Fruit fly (Drosophila melanogaster) whole organism, embryonic: ENCODE results near the gene CG32278.

Experiments used
- Adf1 ChIP-seq: fragments of 200-800 bp; sonication (Bioruptor generic); IDR thresholded peaks from 2 replicates; pipeline ENCODE4 v1.3.6; 2022; ENCODE audit warnings: missing biosample characterization, missing genetic modification characterization
- Antp ChIP-seq: fragments of 200-800 bp; sonication (Bioruptor generic); optimal IDR thresholded peaks from 3 replicates; lab custom pipeline; 2016; ENCODE audit warnings: missing biosample characterization, missing genetic modification characterization
- CG10366 ChIP-seq: fragments of 200-800 bp; sonication (Bioruptor generic); IDR thresholded peaks from 2 replicates; pipeline ENCODE4 v1.3.6; 2022; ENCODE audit warnings: missing biosample characterization, missing genetic modification characterization
- CG11695 ChIP-seq: fragments of 200-800 bp; sonication (Bioruptor generic); IDR thresholded peaks from 3 replicates; pipeline ENCODE4 v1.3.6; 2022; ENCODE audit warnings: missing biosample characterization, missing genetic modification characterization
- CG11696 ChIP-seq: fragments of 200-800 bp; sonication (Bioruptor generic); IDR thresholded peaks from 2 replicates; pipeline ENCODE4 v1.3.6; 2022; ENCODE audit warnings: missing biosample characterization, missing genetic modification characterization
- CG12071 ChIP-seq: fragments of 200-800 bp; sonication (Bioruptor generic); optimal IDR thresholded peaks from 3 replicates; lab custom pipeline; 2018; ENCODE audit warnings: missing biosample characterization, mild to moderate bottlenecking, missing genetic modification characterization
- CG13296 ChIP-seq: fragments of 200-800 bp; sonication (Bioruptor generic); optimal IDR thresholded peaks from 3 replicates; lab custom pipeline; 2018; ENCODE audit warnings: missing biosample characterization, mild to moderate bottlenecking, missing genetic modification characterization
- CG1602 ChIP-seq: fragments of 200-800 bp; sonication (Bioruptor generic); optimal IDR thresholded peaks from 3 replicates; lab custom pipeline; 2016; ENCODE audit warnings: missing biosample characterization, missing genetic modification characterization
- CG17359 ChIP-seq: fragments of 200-800 bp; sonication (Bioruptor generic); optimal IDR thresholded peaks from 3 replicates; lab custom pipeline; 2018; ENCODE audit warnings: missing biosample characterization, mild to moderate bottlenecking, missing genetic modification characterization, moderate library complexity
- CG17568 ChIP-seq: fragments of 200-800 bp; sonication (Bioruptor generic); optimal IDR thresholded peaks from 2 replicates; lab custom pipeline; 2018; ENCODE audit warnings: missing biosample characterization, mild to moderate bottlenecking, missing genetic modification characterization, moderate library complexity
- CG18262 ChIP-seq: fragments of 200-800 bp; optimal IDR thresholded peaks from 3 replicates; lab custom pipeline; 2019; ENCODE audit warnings: missing biosample characterization, mild to moderate bottlenecking, missing genetic modification characterization, moderate library complexity
- CG1832 ChIP-seq: fragments of 200-800 bp; sonication (Bioruptor generic); optimal IDR thresholded peaks from 2 replicates; lab custom pipeline; 2017; ENCODE audit warnings: missing biosample characterization, mild to moderate bottlenecking, missing genetic modification characterization, inconsistent platforms
- CG18476 ChIP-seq: fragments of 200-800 bp; sonication (Bioruptor generic); optimal IDR thresholded peaks from 2 replicates; lab custom pipeline; 2016; ENCODE audit warnings: missing biosample characterization, mild to moderate bottlenecking, missing genetic modification characterization
- CG18599 ChIP-seq: fragments of 200-800 bp; sonication (Bioruptor generic); optimal IDR thresholded peaks from 3 replicates; lab custom pipeline; 2017; ENCODE audit warnings: missing biosample characterization, missing genetic modification characterization, mild to moderate bottlenecking, moderate library complexity, missing genetic modification reagents
- CG31388 ChIP-seq: fragments of 200-800 bp; sonication (Bioruptor generic); optimal IDR thresholded peaks from 2 replicates; lab custom pipeline; 2016; ENCODE audit warnings: missing biosample characterization, missing genetic modification characterization
- CG3163 ChIP-seq: fragments of 200-800 bp; sonication (Bioruptor generic); optimal IDR thresholded peaks from 3 replicates; lab custom pipeline; 2016; ENCODE audit warnings: missing biosample characterization, missing genetic modification characterization
- CG32532 ChIP-seq: fragments of 200-800 bp; sonication (Bioruptor generic); IDR thresholded peaks from 2 replicates; pipeline ENCODE4 v1.3.6; 2022; ENCODE audit warnings: missing biosample characterization, missing genetic modification characterization
- CG6175 ChIP-seq: fragments of 200-800 bp; sonication (Bioruptor generic); IDR thresholded peaks from 3 replicates; pipeline ENCODE4 v1.3.6; 2022; ENCODE audit warnings: missing biosample characterization, missing genetic modification characterization
- CG6765 ChIP-seq: fragments of 200-800 bp; sonication (Bioruptor generic); optimal IDR thresholded peaks from 3 replicates; lab custom pipeline; 2017; ENCODE audit warnings: missing biosample characterization, mild to moderate bottlenecking, missing genetic modification characterization
- CG7963 ChIP-seq: fragments of 200-800 bp; sonication (Bioruptor generic); IDR thresholded peaks from 3 replicates; pipeline ENCODE4 v1.3.6; 2022; ENCODE audit warnings: missing biosample characterization, missing genetic modification characterization; ENCODE audit not compliant: partially characterized antibody
- CG8944 ChIP-seq: fragments of 200-800 bp; sonication (Bioruptor generic); optimal IDR thresholded peaks from 3 replicates; lab custom pipeline; 2016; ENCODE audit warnings: missing biosample characterization, missing genetic modification characterization
- CG9215 ChIP-seq: fragments of 200-800 bp; sonication (Bioruptor generic); IDR thresholded peaks from 2 replicates; pipeline ENCODE4 v1.3.6; 2022; ENCODE audit warnings: missing biosample characterization, missing genetic modification characterization
- Dip2 ChIP-seq: fragments of 200-800 bp; sonication (Bioruptor generic); IDR thresholded peaks from 2 replicates; pipeline ENCODE4 v1.3.6; 2022; ENCODE audit warnings: missing biosample characterization, missing genetic modification characterization
- Doc2 ChIP-seq: fragments of 200-800 bp; sonication (Bioruptor generic); IDR thresholded peaks from 2 replicates; pipeline ENCODE4 v1.3.6; 2022; ENCODE audit warnings: missing biosample characterization, missing genetic modification characterization
- Ets65A ChIP-seq: fragments of 200-800 bp; sonication (Bioruptor generic); peaks from one replicate; lab custom pipeline; 2016; ENCODE audit warnings: missing biosample characterization, missing genetic modification characterization
- GATAe ChIP-seq: fragments of 200-800 bp; sonication (Bioruptor generic); conservative IDR thresholded peaks from 2 replicates; pipeline ENCODE4 v1.3.6; 2022; ENCODE audit warnings: missing biosample characterization, missing genetic modification characterization
- HHEX ChIP-seq: fragments of 200-800 bp; sonication (Bioruptor generic); optimal IDR thresholded peaks from 3 replicates; lab custom pipeline; 2017; ENCODE audit warnings: missing biosample characterization, mild to moderate bottlenecking, missing genetic modification characterization, missing genetic modification reagents
- Hr78 ChIP-seq, 2 experiments: fragments of 200-800 bp in 1 of 2; fragments of >200 bp in 1 of 2; sonication (Bioruptor generic) in 1 of 2; optimal IDR thresholded peaks; 2 replicates each; lab custom pipeline; 2017 to 2019; ENCODE audit warnings: missing biosample characterization in 2 of 2, missing genetic modification characterization in 2 of 2, mild to moderate bottlenecking in 1 of 2, moderate library complexity in 1 of 2
- Rx ChIP-seq: fragments of 200-800 bp; sonication (Bioruptor generic); IDR thresholded peaks from 2 replicates; pipeline ENCODE4 v1.3.6; 2022; ENCODE audit warnings: missing biosample characterization, missing genetic modification characterization
- Sox100B ChIP-seq: fragments of 200-800 bp; sonication (Bioruptor generic); optimal IDR thresholded peaks from 3 replicates; lab custom pipeline; 2018; ENCODE audit warnings: missing biosample characterization, mild to moderate bottlenecking, missing genetic modification characterization
- Spps ChIP-seq: fragments of 200-800 bp; sonication (Bioruptor generic); optimal IDR thresholded peaks from 2 replicates; lab custom pipeline; 2018; ENCODE audit warnings: missing biosample characterization, mild to moderate bottlenecking, missing genetic modification characterization
- Stat92E ChIP-seq, 3 experiments: fragments of >200 bp in 2 of 3; fragments of 200-800 bp in 1 of 3; sonication (Bioruptor generic) in 1 of 3; optimal IDR thresholded peaks; 2 replicates each; lab custom pipeline; 2017 to 2019; ENCODE audit warnings: missing biosample characterization in 3 of 3, missing genetic modification characterization in 3 of 3, mild to moderate bottlenecking in 1 of 3, moderate library complexity in 1 of 3
- Tbp ChIP-seq: fragments of >200 bp; optimal IDR thresholded peaks from 2 replicates; lab custom pipeline; 2018; ENCODE audit warnings: missing biosample characterization, missing genetic modification characterization
- Xrp1 ChIP-seq: fragments of 200-800 bp; sonication (Bioruptor generic); IDR thresholded peaks from 2 replicates; pipeline ENCODE4 v1.3.6; 2022; ENCODE audit warnings: missing biosample characterization, missing genetic modification characterization
- abd-A ChIP-seq: fragments of 200-800 bp; sonication (Bioruptor generic); optimal IDR thresholded peaks from 3 replicates; lab custom pipeline; 2019; ENCODE audit warnings: missing biosample characterization, mild to moderate bottlenecking, missing genetic modification characterization, moderate library complexity
- az2 ChIP-seq: fragments of 200-800 bp; sonication (Bioruptor generic); optimal IDR thresholded peaks from 3 replicates; lab custom pipeline; 2016; ENCODE audit warnings: missing biosample characterization, missing genetic modification characterization
- cad ChIP-seq: fragments of >200 bp; optimal IDR thresholded peaks from 2 replicates; lab custom pipeline; 2017; ENCODE audit warnings: missing biosample characterization, missing genetic modification characterization
- croc ChIP-seq: fragments of 200-800 bp; sonication (Bioruptor generic); conservative IDR thresholded peaks from 3 replicates; pipeline ENCODE4 v1.3.6; 2022; ENCODE audit warnings: missing biosample characterization, missing genetic modification characterization
- dm ChIP-seq: fragments of 200-800 bp; sonication (Bioruptor generic); optimal IDR thresholded peaks from 3 replicates; lab custom pipeline; 2016; ENCODE audit warnings: missing biosample characterization, missing genetic modification characterization
- fru ChIP-seq: fragments of >200 bp; optimal IDR thresholded peaks from 2 replicates; lab custom pipeline; 2017
- gce ChIP-seq: fragments of 200-800 bp; sonication (Bioruptor generic); IDR thresholded peaks from 3 replicates; pipeline ENCODE4 v1.3.6; 2022; ENCODE audit warnings: missing biosample characterization, missing genetic modification characterization
- hbn ChIP-seq: fragments of 200-800 bp; sonication (Bioruptor generic); IDR thresholded peaks from 2 replicates; pipeline ENCODE4 v1.3.6; 2022; ENCODE audit warnings: missing biosample characterization, missing genetic modification characterization; ENCODE audit not compliant: partially characterized antibody
- hkb ChIP-seq, 2 experiments: fragments of 200-800 bp in 1 of 2; fragments of >200 bp in 1 of 2; sonication (Bioruptor generic) in 1 of 2; IDR thresholded peaks in 1 of 2; optimal IDR thresholded peaks in 1 of 2; 2 replicates each; pipeline versions ENCODE4 v1.3.6 to Lab custom; 2017 to 2022; ENCODE audit warnings: missing biosample characterization in 1 of 2, missing genetic modification characterization in 1 of 2
- ken ChIP-seq: fragments of 200-800 bp; sonication (Bioruptor generic); IDR thresholded peaks from 3 replicates; pipeline ENCODE4 v1.3.6; 2022; ENCODE audit warnings: missing biosample characterization, missing genetic modification characterization
- nau ChIP-seq: fragments of 200-800 bp; sonication (Bioruptor generic); optimal IDR thresholded peaks from 3 replicates; lab custom pipeline; 2017; ENCODE audit warnings: missing biosample characterization, mild to moderate bottlenecking, missing genetic modification characterization, missing genetic modification reagents
- pzg ChIP-seq: fragments of 200-800 bp; sonication (Bioruptor generic); optimal IDR thresholded peaks from 3 replicates; lab custom pipeline; 2018; ENCODE audit warnings: missing biosample characterization, mild to moderate bottlenecking, missing genetic modification characterization, moderate library complexity
- row ChIP-seq: fragments of 200-800 bp; sonication (Bioruptor generic); IDR thresholded peaks from 3 replicates; pipeline ENCODE4 v1.3.6; 2022; ENCODE audit warnings: missing biosample characterization, missing genetic modification characterization
- salm ChIP-seq: fragments of 200-800 bp; sonication (Bioruptor generic); optimal IDR thresholded peaks from 2 replicates; lab custom pipeline; 2018; ENCODE audit warnings: missing biosample characterization, mild to moderate bottlenecking, missing genetic modification characterization
- sima ChIP-seq: fragments of 200-800 bp; sonication (Bioruptor generic); optimal IDR thresholded peaks from 2 replicates; lab custom pipeline; 2016; ENCODE audit warnings: missing biosample characterization, missing genetic modification characterization
- sisA ChIP-seq: fragments of 200-800 bp; sonication (Bioruptor generic); IDR thresholded peaks from 2 replicates; pipeline ENCODE4 v1.3.6; 2022; ENCODE audit warnings: missing biosample characterization, missing genetic modification characterization
- sob ChIP-seq: fragments of 200-800 bp; sonication (Bioruptor generic); IDR thresholded peaks from 2 replicates; pipeline ENCODE4 v1.3.6; 2022; ENCODE audit warnings: missing biosample characterization, missing genetic modification characterization

Gene CG32278

dm6 chr3L:3194059-3194458 is 25.0 kb downstream of the CG32278 start (continued):
- peak; percentile 95 for TF ChIP-seq sob (GFP tag; lab: Robert Waterston, UW)
- TF ChIP-seq CG11695: peak; percentile 97
- peak; percentile 39 for TF ChIP-seq Antp (GFP tag; lab: Kevin White, UChicago)
- peak; percentile 92 for TF ChIP-seq CG13296 (GFP tag; lab: Kevin White, UChicago)
- peak; percentile 82 for TF ChIP-seq CG6175
- peak; percentile 93 for TF ChIP-seq Rx (GFP tag; lab: Robert Waterston, UW)
- peak; percentile 91 for TF ChIP-seq sisA (GFP tag; lab: Robert Waterston, UW)
- peak; percentile 86 for TF ChIP-seq CG18476 (GFP tag; lab: Kevin White, UChicago)
- TF ChIP-seq CG18599 (GFP tag; lab: Kevin White, UChicago): peak; percentile 96
- no peak for TF ChIP-seq Stat92E (GFP tag; optimal IDR thresholded peaks at IDR 0.05; lab: Kevin White, UChicago)
- TF ChIP-seq CG12071 (GFP tag; lab: Kevin White, UChicago): peak; percentile 91
- peak; percentile 73 for TF ChIP-seq Doc2 (GFP tag; lab: Robert Waterston, UW)
- TF ChIP-seq row (GFP tag; lab: Robert Waterston, UW): peak; percentile 95
- peak; percentile 41 for TF ChIP-seq abd-A
- peak; percentile 94 for TF ChIP-seq CG32532
- TF ChIP-seq CG18262 (tag; lab: Kevin White, UChicago): peak; percentile 95
- peak; percentile 91 for TF ChIP-seq az2 (GFP tag; lab: Kevin White, UChicago)
- peak; percentile 70 for TF ChIP-seq Adf1 (GFP tag; lab: Robert Waterston, UW)
- peak; percentile 94 for TF ChIP-seq CG10366 (GFP tag; lab: Robert Waterston, UW)
- peak; percentile 43; the same call in 1 of the 2 replicates for TF ChIP-seq GATAe (GFP tag; lab: Robert Waterston, UW)
- TF ChIP-seq salm: peak; percentile 90
- TF ChIP-seq Ets65A (GFP tag; lab: Kevin White, UChicago): peak; percentile 37
- TF ChIP-seq ken: peak; percentile 89
- TF ChIP-seq CG17359 (tag; lab: Kevin White, UChicago): peak; percentile 98
- TF ChIP-seq CG9215 (GFP tag; lab: Robert Waterston, UW): peak; percentile 78
- TF ChIP-seq Sox100B (GFP tag; lab: Kevin White, UChicago): peak; percentile 93
- TF ChIP-seq CG6765 (GFP tag; lab: Kevin White, UChicago): peak; percentile 86
- peak; percentile 88 for TF ChIP-seq croc (GFP tag; lab: Robert Waterston, UW)
- TF ChIP-seq dm (GFP tag; lab: Kevin White, UChicago): no peak
- peak; percentile 90 for TF ChIP-seq nau
- peak; percentile 31 for TF ChIP-seq CG8944 (GFP tag; lab: Kevin White, UChicago)
- no peak for TF ChIP-seq hbn (GFP tag; lab: Robert Waterston, UW)
- peak; percentile 12 for TF ChIP-seq pzg
- TF ChIP-seq CG11696 (GFP tag; lab: Robert Waterston, UW): peak; percentile 99
- peak; percentile 86 for TF ChIP-seq CG1602 (GFP tag; lab: Kevin White, UChicago)
- no peak for TF ChIP-seq CG1832 (GFP tag; lab: Kevin White, UChicago)
- peak in 1 of 2 experiments; percentile 70 for TF ChIP-seq Hr78 (GFP tag; optimal IDR thresholded peaks at IDR 0.05; lab: Kevin White, UChicago)
- TF ChIP-seq CG17568 (GFP tag; lab: Kevin White, UChicago): no peak
- TF ChIP-seq Xrp1 (GFP tag; lab: Robert Waterston, UW): peak; percentile 97
- TF ChIP-seq CG7963: no peak
- peak; percentile 94 for TF ChIP-seq HHEX (GFP tag; lab: Kevin White, UChicago)
- TF ChIP-seq fru: no peak
- TF ChIP-seq sima (GFP tag; lab: Kevin White, UChicago): no peak
- TF ChIP-seq Tbp (GFP tag; lab: Kevin White, UChicago): no peak
- TF ChIP-seq gce (GFP tag; lab: Robert Waterston, UW): peak; percentile 86
- no peak for TF ChIP-seq CG3163 (GFP tag; lab: Kevin White, UChicago)
- no peak for TF ChIP-seq hkb (optimal IDR thresholded peaks at IDR 0.05; lab: Kevin White, UChicago)
- TF ChIP-seq hkb (GFP tag; IDR thresholded peaks at IDR 0.05; lab: Robert Waterston, UW): peak; percentile 97
- no peak for TF ChIP-seq cad
- peak; percentile 64 for TF ChIP-seq CG31388 (GFP tag; lab: Kevin White, UChicago)
- TF ChIP-seq Dip2 (GFP tag; lab: Robert Waterston, UW): peak; percentile 43; the same call in 1 of the 2 replicates
- TF ChIP-seq Spps (tag; lab: Kevin White, UChicago): peak; percentile 89
